Worm (Caenorhabditis elegans): Measurements from ENCODE around the gene D1022.3.

D1022.3 gene

DNA sequence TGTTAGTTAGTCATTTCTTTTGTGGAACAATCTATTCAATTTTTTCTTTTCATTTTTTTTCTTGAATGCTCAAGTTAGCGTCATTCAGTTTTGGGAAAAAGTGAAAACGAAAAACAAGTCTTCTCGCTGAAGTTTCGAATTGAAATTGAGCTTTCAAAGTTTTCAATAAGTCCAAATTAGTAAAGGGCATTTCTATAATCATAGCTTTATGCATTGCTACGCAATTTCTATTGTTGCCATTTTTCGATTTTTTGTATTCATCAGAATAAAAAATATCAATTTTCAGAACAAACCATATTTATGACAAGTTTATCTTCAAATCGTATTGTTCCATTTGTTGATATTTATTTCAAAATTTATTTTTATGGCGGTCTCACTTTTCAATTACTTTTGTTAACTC, 47.9 kb downstream of the D1022.3 start, which contains the start of gene srd-55:
Gene srd-55 (plus strand): TSS at position 301 of the 400 bp plus-strand sequence.
- TF ChIP-seq mab-5 (tag; optimal IDR thresholded peaks at IDR 0.05) (no peak), tbx-8 (GFP tag; optimal IDR thresholded peaks at IDR 0.05) (no peak), zip-8 (tag; optimal IDR thresholded peaks at IDR 0.05) (no peak), ces-1 (GFP tag; optimal IDR thresholded peaks at IDR 0.05) (no peak), pha-4 (tag; optimal IDR thresholded peaks at IDR 0.05) (no peak), lsy-2 (tag; optimal IDR thresholded peaks at IDR 0.05) (no peak), sem-2 (GFP tag; optimal IDR thresholded peaks at IDR 0.05) (no peak), unc-62 (GFP tag; optimal IDR thresholded peaks at IDR 0.05) (no peak), ceh-43 (GFP tag; optimal IDR thresholded peaks at IDR 0.05) (no peak), blmp-1 (tag; optimal IDR thresholded peaks at IDR 0.05) (no peak), elt-1 (tag; optimal IDR thresholded peaks at IDR 0.05; ENCODE audit: borderline replicate concordance, insufficient read depth) (no peak), flh-1 (GFP tag; optimal IDR thresholded peaks at IDR 0.05) (no peak), drap-1 (GFP tag; optimal IDR thresholded peaks at IDR 0.05) (no peak), unc-39 (tag; optimal IDR thresholded peaks at IDR 0.05) (no peak), elt-3 (tag; optimal IDR thresholded peaks at IDR 0.05) (no peak), ceh-83 (GFP tag; optimal IDR thresholded peaks at IDR 0.05) (no peak)

DNA sequence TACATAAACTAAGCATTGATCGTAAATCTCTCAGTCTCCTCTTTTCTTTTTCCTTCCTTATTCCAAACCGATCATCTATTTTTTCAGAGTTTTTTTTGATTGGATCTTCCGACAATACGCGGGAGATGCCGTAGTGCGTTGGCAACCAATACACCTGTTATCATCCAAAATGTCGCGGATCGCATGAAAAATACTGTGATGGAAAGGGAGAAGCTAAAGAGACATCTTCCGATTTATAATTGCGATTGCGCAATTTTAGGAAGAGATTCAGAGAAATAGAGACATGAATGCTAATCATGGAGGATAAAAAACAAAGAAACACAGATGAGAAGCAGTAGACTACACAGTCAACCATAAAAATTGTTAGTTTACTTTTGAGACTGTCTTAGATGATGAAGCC, 49.6 kb downstream of the D1022.3 start:
- TF ChIP-seq lin-32 (GFP tag; optimal IDR thresholded peaks at IDR 0.05) (no peak), zip-8 (tag; optimal IDR thresholded peaks at IDR 0.05) (peak; percentile 28)

ce11 chrII:7405262-7405661, 50.8 kb downstream of the D1022.3 start:
- no peak for TF ChIP-seq sptf-1 (tag; optimal IDR thresholded peaks at IDR 0.05)
- TF ChIP-seq unc-39 (tag; optimal IDR thresholded peaks at IDR 0.05): no peak
- TF ChIP-seq blmp-1 (tag; optimal IDR thresholded peaks at IDR 0.05): peak; percentile 89
- TF ChIP-seq pha-4 (tag; optimal IDR thresholded peaks at IDR 0.05): no peak
- no peak for TF ChIP-seq ces-1 (GFP tag; optimal IDR thresholded peaks at IDR 0.05)
- TF ChIP-seq ztf-11 (tag; optimal IDR thresholded peaks at IDR 0.05): no peak
- peak; percentile 24 for TF ChIP-seq ham-2 (GFP tag; optimal IDR thresholded peaks at IDR 0.05)
- no peak for TF ChIP-seq nhr-28 (tag; optimal IDR thresholded peaks at IDR 0.05)
- no peak for TF ChIP-seq mep-1 (tag; optimal IDR thresholded peaks at IDR 0.05)
- TF ChIP-seq lsy-2 (tag; optimal IDR thresholded peaks at IDR 0.05): no peak
- no peak for TF ChIP-seq mls-2 (tag; optimal IDR thresholded peaks at IDR 0.05)
- TF ChIP-seq snpc-4 (tag; optimal IDR thresholded peaks at IDR 0.05): no peak
- TF ChIP-seq ceh-39 (tag; optimal IDR thresholded peaks at IDR 0.05): no peak
- TF ChIP-seq M03D4.4 (tag; optimal IDR thresholded peaks at IDR 0.05): no peak
- no peak for TF ChIP-seq nhr-2 (tag; optimal IDR thresholded peaks at IDR 0.05)
- no peak for TF ChIP-seq ceh-83 (GFP tag; optimal IDR thresholded peaks at IDR 0.05)
- no peak for TF ChIP-seq nhr-12 (tag; optimal IDR thresholded peaks at IDR 0.05)
- peak; percentile 68 for TF ChIP-seq zip-8 (tag; optimal IDR thresholded peaks at IDR 0.05)
- TF ChIP-seq bed-3 (GFP tag; optimal IDR thresholded peaks at IDR 0.05): no peak
- TF ChIP-seq mab-5 (tag; optimal IDR thresholded peaks at IDR 0.05): no peak
- TF ChIP-seq cnd-1 (tag; optimal IDR thresholded peaks at IDR 0.05): no peak
- TF ChIP-seq lin-32 (GFP tag; optimal IDR thresholded peaks at IDR 0.05): no peak
- TF ChIP-seq unc-62 (GFP tag; optimal IDR thresholded peaks at IDR 0.05): no peak
- TF ChIP-seq drap-1 (GFP tag; optimal IDR thresholded peaks at IDR 0.05): no peak
- no peak for TF ChIP-seq hlh-1 (tag; optimal IDR thresholded peaks at IDR 0.05)
